ENCODE assay signal across 1 fruit fly cellular context in the genomic region with DNA sequence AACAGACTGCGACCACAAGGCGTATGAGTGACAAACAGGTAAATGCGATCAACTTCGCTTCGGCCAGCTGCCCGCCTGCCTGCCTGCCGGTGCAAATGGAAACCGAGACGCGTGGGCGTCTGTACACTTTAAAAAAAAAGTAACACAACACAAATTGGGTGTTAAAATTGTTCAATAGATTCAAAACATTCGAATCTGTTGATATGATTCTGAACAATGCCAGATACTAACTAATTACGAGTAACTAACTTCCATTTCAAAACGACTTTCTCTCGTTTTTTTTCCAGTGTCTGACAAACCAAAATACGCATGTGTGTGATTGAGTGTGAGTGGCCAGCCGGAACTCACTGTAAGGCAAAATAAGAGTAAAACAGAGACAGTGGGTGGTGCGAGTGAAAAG.
TF ChIP-seq lines count a peak whose summit lies in the region.

No protein-coding gene starts in this region.

TF ChIP-seq in whole organism, embryonic, 481 proteins besides CTCF, POLR2A, EP300 and RAD21 (continued from another document and continues in another):
- TF ChIP-seq CG17359 (tag; optimal IDR thresholded peaks at IDR 0.05; lab: Kevin White, UChicago) = peak; percentile 94
- peak; percentile 57 for TF ChIP-seq Hand (GFP tag; optimal IDR thresholded peaks at IDR 0.05; lab: Kevin White, UChicago)
- peak; percentile 79 for TF ChIP-seq CG8944 (GFP tag; optimal IDR thresholded peaks at IDR 0.05; lab: Kevin White, UChicago)
- TF ChIP-seq croc (GFP tag; conservative IDR thresholded peaks at IDR 0.05; lab: Robert Waterston, UW) = peak; percentile 67
- no peak for TF ChIP-seq h (optimal IDR thresholded peaks at IDR 0.05; lab: Kevin White, UChicago)
- peak; percentile 82 for TF ChIP-seq onecut (GFP tag; IDR thresholded peaks at IDR 0.05; lab: Robert Waterston, UW)
- peak in 1 of 2 experiments; percentile 83 for TF ChIP-seq Eip74EF (GFP tag; optimal IDR thresholded peaks at IDR 0.05; lab: Kevin White, UChicago)
- no peak for TF ChIP-seq CG15601 (tag; optimal IDR thresholded peaks at IDR 0.05; lab: Kevin White, UChicago)
- TF ChIP-seq gce (GFP tag; IDR thresholded peaks at IDR 0.05; lab: Robert Waterston, UW) = peak; percentile 70; the same call in 1 of the 3 replicates
- peak; percentile 90 for TF ChIP-seq zfh1 (GFP tag; IDR thresholded peaks at IDR 0.05; lab: Robert Waterston, UW)
- TF ChIP-seq CG43689 (GFP tag; IDR thresholded peaks at IDR 0.05; lab: Robert Waterston, UW) = peak; percentile 68
- no peak for TF ChIP-seq CG8765 (GFP tag; IDR thresholded peaks at IDR 0.05; lab: Robert Waterston, UW)
- TF ChIP-seq CG10209 (GFP tag; optimal IDR thresholded peaks at IDR 0.05; lab: Kevin White, UChicago) = peak; percentile 69
- peak; percentile 51 for TF ChIP-seq schlank (tag; optimal IDR thresholded peaks at IDR 0.05; lab: Kevin White, UChicago)
- TF ChIP-seq CG5180 (GFP tag; optimal IDR thresholded peaks at IDR 0.05; lab: Kevin White, UChicago) = peak; percentile 83
- no peak; the same call in 1 of the 2 replicates for TF ChIP-seq CG31441 (GFP tag; IDR thresholded peaks at IDR 0.05; lab: Robert Waterston, UW)
- no peak for TF ChIP-seq Dp (GFP tag; optimal IDR thresholded peaks at IDR 0.05; lab: Kevin White, UChicago)
- peak; percentile 26 for TF ChIP-seq Vsx1 (GFP tag; optimal IDR thresholded peaks at IDR 0.05; lab: Kevin White, UChicago)
- peak; percentile 73; the same call in 1 of the 2 replicates for TF ChIP-seq dati (GFP tag; IDR thresholded peaks at IDR 0.05; lab: Robert Waterston, UW)
- TF ChIP-seq pzg (GFP tag; optimal IDR thresholded peaks at IDR 0.05; lab: Kevin White, UChicago) = peak; percentile 16
- TF ChIP-seq pita (GFP tag; optimal IDR thresholded peaks at IDR 0.05; lab: Kevin White, UChicago) = no peak
- TF ChIP-seq Pdp1 (GFP tag; optimal IDR thresholded peaks at IDR 0.05; lab: Kevin White, UChicago) = peak; percentile 79 to 85
- TF ChIP-seq CG3065 (GFP tag; optimal IDR thresholded peaks at IDR 0.05; lab: Kevin White, UChicago) = no peak
- no peak for TF ChIP-seq stwl (tag; optimal IDR thresholded peaks at IDR 0.05; lab: Kevin White, UChicago)
- no peak for TF ChIP-seq hkb (optimal IDR thresholded peaks at IDR 0.05; lab: Kevin White, UChicago)
- TF ChIP-seq hkb (GFP tag; IDR thresholded peaks at IDR 0.05; lab: Robert Waterston, UW) = peak; percentile 94
- TF ChIP-seq Mad (GFP tag; optimal IDR thresholded peaks at IDR 0.05; lab: Kevin White, UChicago) = peak; percentile 53
- peak; percentile 82 for TF ChIP-seq stc (GFP tag; IDR thresholded peaks at IDR 0.05; lab: Robert Waterston, UW)
- peak; percentile 71 for TF ChIP-seq CG12942 (GFP tag; optimal IDR thresholded peaks at IDR 0.05; lab: Kevin White, UChicago)
- TF ChIP-seq dysf (GFP tag; IDR thresholded peaks at IDR 0.05; lab: Robert Waterston, UW) = peak; percentile 96
- TF ChIP-seq Oli (tag; optimal IDR thresholded peaks at IDR 0.05; lab: Kevin White, UChicago) = peak; percentile 77
- peak; percentile 87 for TF ChIP-seq rib (GFP tag; IDR thresholded peaks at IDR 0.05; lab: Robert Waterston, UW)
- TF ChIP-seq abd-A (tag; optimal IDR thresholded peaks at IDR 0.05; lab: Kevin White, UChicago) = no peak
- TF ChIP-seq CG11723 (GFP tag; optimal IDR thresholded peaks at IDR 0.05; lab: Kevin White, UChicago) = peak; percentile 87
- TF ChIP-seq Fer2 (tag; optimal IDR thresholded peaks at IDR 0.05; lab: Kevin White, UChicago) = peak; percentile 76
- peak; percentile 14 for TF ChIP-seq CG12299 (tag; optimal IDR thresholded peaks at IDR 0.05; lab: Kevin White, UChicago)
- no peak for TF ChIP-seq CG33557 (GFP tag; optimal IDR thresholded peaks at IDR 0.05; lab: Kevin White, UChicago)
- TF ChIP-seq NfI (GFP tag; optimal IDR thresholded peaks at IDR 0.05; lab: Kevin White, UChicago) = peak; percentile 69
- TF ChIP-seq CG17186 (GFP tag; optimal IDR thresholded peaks at IDR 0.05; lab: Kevin White, UChicago) = peak; percentile 42
- peak; percentile 56 for TF ChIP-seq CG8089 (GFP tag; optimal IDR thresholded peaks at IDR 0.05; lab: Kevin White, UChicago)
- peak; percentile 68 for TF ChIP-seq exex (tag; optimal IDR thresholded peaks at IDR 0.05; lab: Kevin White, UChicago)
- peak; percentile 86 for TF ChIP-seq H2.0 (GFP tag; IDR thresholded peaks at IDR 0.05; lab: Robert Waterston, UW)
- peak; percentile 88 for TF ChIP-seq otp (GFP tag; IDR thresholded peaks at IDR 0.05; lab: Robert Waterston, UW)
- peak; percentile 68 for TF ChIP-seq shn (GFP tag; optimal IDR thresholded peaks at IDR 0.05; lab: Kevin White, UChicago)
- TF ChIP-seq hth (optimal IDR thresholded peaks at IDR 0.05; lab: Kevin White, UChicago) = no peak
- no peak for TF ChIP-seq CG13894 (tag; optimal IDR thresholded peaks at IDR 0.05; lab: Kevin White, UChicago)
- TF ChIP-seq CG6683 (GFP tag; optimal IDR thresholded peaks at IDR 0.05; lab: Kevin White, UChicago) = peak; percentile 84
- TF ChIP-seq CG11398 (GFP tag; optimal IDR thresholded peaks at IDR 0.05; lab: Kevin White, UChicago) = peak; percentile 55
- peak; percentile 45 for TF ChIP-seq CG9609 (GFP tag; optimal IDR thresholded peaks at IDR 0.05; lab: Kevin White, UChicago)
- TF ChIP-seq knrl (GFP tag; IDR thresholded peaks at IDR 0.05; lab: Robert Waterston, UW; ENCODE audit: partially characterized antibody) = no peak
- peak; percentile 80 for TF ChIP-seq CG6689 (GFP tag; IDR thresholded peaks at IDR 0.05; lab: Robert Waterston, UW)
- peak; percentile 5 for TF ChIP-seq CG17568 (GFP tag; optimal IDR thresholded peaks at IDR 0.05; lab: Kevin White, UChicago)
- TF ChIP-seq CG12236 (GFP tag; optimal IDR thresholded peaks at IDR 0.05; lab: Kevin White, UChicago) = peak; percentile 6
- peak; percentile 63 for TF ChIP-seq CG31388 (GFP tag; optimal IDR thresholded peaks at IDR 0.05; lab: Kevin White, UChicago)
- peak; percentile 93 for TF ChIP-seq bab2 (GFP tag; optimal IDR thresholded peaks at IDR 0.05; lab: Kevin White, UChicago)
- TF ChIP-seq Hey (tag; optimal IDR thresholded peaks at IDR 0.05; lab: Kevin White, UChicago) = no peak
- TF ChIP-seq HLH54F (GFP tag; optimal IDR thresholded peaks at IDR 0.05; lab: Kevin White, UChicago) = peak; percentile 63
- no peak for TF ChIP-seq gsb-n (tag; optimal IDR thresholded peaks at IDR 0.05; lab: Kevin White, UChicago)
- peak; percentile 90 for TF ChIP-seq Mrtf (GFP tag; IDR thresholded peaks at IDR 0.05; lab: Robert Waterston, UW)
- no peak for TF ChIP-seq jing (GFP tag; optimal IDR thresholded peaks at IDR 0.05; lab: Kevin White, UChicago)
- TF ChIP-seq bcd (GFP tag; optimal IDR thresholded peaks at IDR 0.05; lab: Kevin White, UChicago) = peak; percentile 90
- TF ChIP-seq maf-S (GFP tag; optimal IDR thresholded peaks at IDR 0.05; lab: Kevin White, UChicago) = peak; percentile 66
- TF ChIP-seq pan (optimal IDR thresholded peaks at IDR 0.05; lab: Kevin White, UChicago) = no peak
- TF ChIP-seq pan (GFP tag; optimal IDR thresholded peaks at IDR 0.05 in 1 of 2, IDR thresholded peaks at IDR 0.05 in 1 of 2) = peak in 1 of 2 experiments; percentile 92
- TF ChIP-seq crc (GFP tag; optimal IDR thresholded peaks at IDR 0.05; lab: Kevin White, UChicago) = peak; percentile 88
- peak; percentile 58 for TF ChIP-seq CG13775 (GFP tag; optimal IDR thresholded peaks at IDR 0.05; lab: Kevin White, UChicago)
- no peak for TF ChIP-seq sqz (GFP tag; optimal IDR thresholded peaks at IDR 0.05; lab: Kevin White, UChicago)
- peak; percentile 81 for TF ChIP-seq tup (GFP tag; optimal IDR thresholded peaks at IDR 0.05; lab: Kevin White, UChicago)
- TF ChIP-seq CG3163 (GFP tag; optimal IDR thresholded peaks at IDR 0.05; lab: Kevin White, UChicago) = peak; percentile 53
- peak; percentile 90 for TF ChIP-seq Dip3 (GFP tag; optimal IDR thresholded peaks at IDR 0.05; lab: Kevin White, UChicago)
- TF ChIP-seq CG2889 (GFP tag; IDR thresholded peaks at IDR 0.05; lab: Robert Waterston, UW) = peak; percentile 80; the same call in 2 of the 3 replicates
- peak; percentile 91 for TF ChIP-seq CG3281 (GFP tag; optimal IDR thresholded peaks at IDR 0.05; lab: Kevin White, UChicago)
- peak; percentile 30 for TF ChIP-seq grn (GFP tag; optimal IDR thresholded peaks at IDR 0.05; lab: Kevin White, UChicago)
- peak; percentile 85 for TF ChIP-seq gem (tag; optimal IDR thresholded peaks at IDR 0.05; lab: Kevin White, UChicago)
- TF ChIP-seq CG11560 (tag; IDR thresholded peaks at IDR 0.05; lab: Robert Waterston, UW) = no peak; the same call in 2 of the 3 replicates
- peak; percentile 56 for TF ChIP-seq Ssrp (tag; optimal IDR thresholded peaks at IDR 0.05; lab: Kevin White, UChicago)
- 0 out of 3 replicates have a peak, but pooled peaks have one; percentile 63 for TF ChIP-seq CG2199 (GFP tag; IDR thresholded peaks at IDR 0.05; lab: Robert Waterston, UW)
- no peak for TF ChIP-seq ftz-f1 (GFP tag; optimal IDR thresholded peaks at IDR 0.05; lab: Kevin White, UChicago)
- TF ChIP-seq CG10565 (GFP tag; optimal IDR thresholded peaks at IDR 0.05; lab: Kevin White, UChicago) = peak; percentile 34
- TF ChIP-seq CG7745 (tag; optimal IDR thresholded peaks at IDR 0.05; lab: Kevin White, UChicago) = no peak
- TF ChIP-seq CG10431 (GFP tag; optimal IDR thresholded peaks at IDR 0.05; lab: Kevin White, UChicago) = no peak
- peak; percentile 79 for TF ChIP-seq org-1 (GFP tag; optimal IDR thresholded peaks at IDR 0.05; lab: Kevin White, UChicago)
- TF ChIP-seq jumu (GFP tag; optimal IDR thresholded peaks at IDR 0.05; lab: Kevin White, UChicago) = peak; percentile 87
- peak; percentile 92 for TF ChIP-seq CG14014 (GFP tag; IDR thresholded peaks at IDR 0.05; lab: Robert Waterston, UW)
- peak; percentile 66 for TF ChIP-seq Atf-2 (GFP tag; optimal IDR thresholded peaks at IDR 0.05; lab: Kevin White, UChicago)
- no peak for TF ChIP-seq nerfin-2 (GFP tag; IDR thresholded peaks at IDR 0.05; lab: Robert Waterston, UW; ENCODE audit: partially characterized antibody)
- TF ChIP-seq CG6175 (GFP tag; IDR thresholded peaks at IDR 0.05; lab: Robert Waterston, UW) = peak; percentile 76; the same call in 2 of the 3 replicates
- TF ChIP-seq en (GFP tag; optimal IDR thresholded peaks at IDR 0.05; lab: Kevin White, UChicago) = peak; percentile 64
- TF ChIP-seq klu (GFP tag; IDR thresholded peaks at IDR 0.05; lab: Robert Waterston, UW) = peak; percentile 87
- peak; percentile 72 for TF ChIP-seq CG7928 (GFP tag; optimal IDR thresholded peaks at IDR 0.05; lab: Kevin White, UChicago)
- peak; percentile 90 for TF ChIP-seq nau (GFP tag; optimal IDR thresholded peaks at IDR 0.05; lab: Kevin White, UChicago)
- peak; percentile 72 for TF ChIP-seq fd3F (GFP tag; optimal IDR thresholded peaks at IDR 0.05; lab: Kevin White, UChicago)
- peak; percentile 75 for TF ChIP-seq MTF-1 (GFP tag; optimal IDR thresholded peaks at IDR 0.05; lab: Kevin White, UChicago; ENCODE audit: borderline replicate concordance)
- TF ChIP-seq CG17612 (GFP tag; IDR thresholded peaks at IDR 0.05; lab: Robert Waterston, UW) = peak; percentile 78
- TF ChIP-seq Scr (GFP tag; IDR thresholded peaks at IDR 0.05; lab: Robert Waterston, UW; ENCODE audit: partially characterized antibody) = no peak
- peak; percentile 25 for TF ChIP-seq CG2116 (GFP tag; optimal IDR thresholded peaks at IDR 0.05; lab: Kevin White, UChicago)
- no peak for TF ChIP-seq ato (GFP tag; IDR thresholded peaks at IDR 0.05; lab: Robert Waterston, UW; ENCODE audit: partially characterized antibody)
- peak; percentile 83 for TF ChIP-seq kay (GFP tag; optimal IDR thresholded peaks at IDR 0.05; lab: Kevin White, UChicago)
- TF ChIP-seq pho (GFP tag; optimal IDR thresholded peaks at IDR 0.05; lab: Kevin White, UChicago) = peak; percentile 50
- peak; percentile 60 for TF ChIP-seq Chrac-16 (GFP tag; optimal IDR thresholded peaks at IDR 0.05; lab: Kevin White, UChicago)
- peak; percentile 81 for TF ChIP-seq CG2712 (tag; optimal IDR thresholded peaks at IDR 0.05; lab: Kevin White, UChicago)
- peak; percentile 95 for TF ChIP-seq Ptx1 (GFP tag; IDR thresholded peaks at IDR 0.05; lab: Robert Waterston, UW)
- TF ChIP-seq eyg (GFP tag; optimal IDR thresholded peaks at IDR 0.05; lab: Kevin White, UChicago) = peak; percentile 89
- TF ChIP-seq her (GFP tag; optimal IDR thresholded peaks at IDR 0.05; lab: Kevin White, UChicago) = peak; percentile 69
- peak; percentile 85 for TF ChIP-seq CG9876 (GFP tag; optimal IDR thresholded peaks at IDR 0.05; lab: Kevin White, UChicago)
- TF ChIP-seq esg (GFP tag; conservative IDR thresholded peaks at IDR 0.05; lab: Robert Waterston, UW) = peak; percentile 91
- peak; percentile 72 for TF ChIP-seq ATbp (GFP tag; optimal IDR thresholded peaks at IDR 0.05; lab: Kevin White, UChicago)
- TF ChIP-seq CG17912 (GFP tag; optimal IDR thresholded peaks at IDR 0.05; lab: Kevin White, UChicago) = no peak
- TF ChIP-seq CG32772 (GFP tag; IDR thresholded peaks at IDR 0.05; lab: Robert Waterston, UW) = peak; percentile 88
- TF ChIP-seq Gug (GFP tag; IDR thresholded peaks at IDR 0.05; lab: Robert Waterston, UW) = peak; percentile 78
- TF ChIP-seq gro (GFP tag; optimal IDR thresholded peaks at IDR 0.05; lab: Kevin White, UChicago) = peak; percentile 95
- peak; percentile 75 for TF ChIP-seq wor (GFP tag; IDR thresholded peaks at IDR 0.05; lab: Robert Waterston, UW)
- peak; percentile 72 for TF ChIP-seq CG13424 (tag; optimal IDR thresholded peaks at IDR 0.05; lab: Kevin White, UChicago)
- TF ChIP-seq grau (tag; optimal IDR thresholded peaks at IDR 0.05; lab: Kevin White, UChicago) = no peak
- TF ChIP-seq CG4854 (GFP tag; optimal IDR thresholded peaks at IDR 0.05; lab: Kevin White, UChicago) = peak; percentile 78
- TF ChIP-seq Bgb (GFP tag; IDR thresholded peaks at IDR 0.05; lab: Robert Waterston, UW; ENCODE audit: partially characterized antibody) = no peak
- TF ChIP-seq bigmax (GFP tag; optimal IDR thresholded peaks at IDR 0.05; lab: Kevin White, UChicago) = no peak
- peak; percentile 69 for TF ChIP-seq CG9817 (tag; optimal IDR thresholded peaks at IDR 0.05; lab: Kevin White, UChicago)
- peak; percentile 64 for TF ChIP-seq chn (GFP tag; optimal IDR thresholded peaks at IDR 0.05; lab: Kevin White, UChicago)
- TF ChIP-seq twi (tag; optimal IDR thresholded peaks at IDR 0.05; lab: Kevin White, UChicago) = no peak
- TF ChIP-seq Drgx (GFP tag; IDR thresholded peaks at IDR 0.05; lab: Robert Waterston, UW) = peak; percentile 96
- TF ChIP-seq CG2129 (GFP tag; IDR thresholded peaks at IDR 0.05; lab: Robert Waterston, UW; ENCODE audit: partially characterized antibody) = no peak
- peak; percentile 1 for TF ChIP-seq cg (GFP tag; optimal IDR thresholded peaks at IDR 0.05; lab: Kevin White, UChicago)
- TF ChIP-seq CG34422 (GFP tag; IDR thresholded peaks at IDR 0.05; lab: Robert Waterston, UW) = peak; percentile 91
- no peak for TF ChIP-seq dmrt11E (tag; optimal IDR thresholded peaks at IDR 0.05; lab: Kevin White, UChicago)
- no peak for TF ChIP-seq inv (GFP tag; IDR thresholded peaks at IDR 0.05; lab: Robert Waterston, UW; ENCODE audit: partially characterized antibody)
